Fruit fly (Drosophila melanogaster): Measurements from ENCODE around the gene tx.

tx gene

DNA sequence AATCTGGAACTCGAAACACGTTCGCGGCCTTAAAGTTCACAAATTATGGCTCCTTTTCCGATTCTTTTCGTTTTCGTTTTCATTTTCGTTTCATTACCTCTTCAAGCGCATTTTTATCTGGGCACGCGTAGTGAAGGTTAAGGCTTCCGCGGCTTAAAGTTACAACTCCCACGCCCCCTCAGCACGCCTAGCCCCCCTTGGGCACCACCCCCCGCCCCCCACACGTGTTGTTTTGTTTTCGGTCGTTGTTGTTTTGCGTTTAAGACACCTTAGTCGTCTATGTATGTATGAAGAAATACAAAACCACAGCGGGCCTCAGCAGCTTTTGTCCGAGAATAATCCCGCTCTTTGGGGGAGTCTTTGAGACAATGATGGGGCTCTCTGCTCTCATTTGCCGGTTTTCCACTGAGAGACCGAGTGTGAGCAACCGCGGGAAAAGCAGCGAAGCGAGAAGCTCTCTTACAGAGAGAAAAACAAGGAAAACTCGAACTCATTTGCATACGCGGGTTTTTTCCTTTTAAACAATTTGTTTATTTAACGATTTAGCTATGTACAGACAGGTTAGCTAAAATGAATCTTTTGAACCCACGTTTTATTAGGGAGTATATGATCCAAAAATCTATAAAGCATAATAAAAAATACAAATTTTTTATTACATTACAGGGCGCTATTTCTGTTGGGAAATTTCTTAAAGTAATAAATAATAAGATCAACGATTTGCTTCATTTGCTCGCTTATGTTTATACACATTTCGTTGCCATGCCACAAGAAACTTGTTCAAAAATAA is 21.8 kb downstream of the tx start (continued):
- TF ChIP-seq CG7556 (GFP tag; optimal IDR thresholded peaks at IDR 0.05) (peak; percentile 43), dan (GFP tag; IDR thresholded peaks at IDR 0.05) (no peak), seq (GFP tag; IDR thresholded peaks at IDR 0.05) (no peak), CG11696 (GFP tag; IDR thresholded peaks at IDR 0.05) (no peak), grau (tag; optimal IDR thresholded peaks at IDR 0.05) (no peak), Ptx1 (GFP tag; IDR thresholded peaks at IDR 0.05) (0 out of 2 replicates have a peak, but pooled peaks have one; percentile 24), CG4404 (GFP tag; IDR thresholded peaks at IDR 0.05) (no peak), Awh (GFP tag; IDR thresholded peaks at IDR 0.05) (no peak), ab (GFP tag; optimal IDR thresholded peaks at IDR 0.05) (no peak), Dek (tag; optimal IDR thresholded peaks at IDR 0.05) (no peak), lov (optimal IDR thresholded peaks at IDR 0.05) (no peak), lov (GFP tag; IDR thresholded peaks at IDR 0.05) (no peak), sqz (GFP tag; optimal IDR thresholded peaks at IDR 0.05) (no peak), CG6791 (GFP tag; IDR thresholded peaks at IDR 0.05; ENCODE audit: partially characterized antibody) (no peak), jing (GFP tag; optimal IDR thresholded peaks at IDR 0.05) (no peak), NFAT (GFP tag; IDR thresholded peaks at IDR 0.05) (no peak), grn (GFP tag; optimal IDR thresholded peaks at IDR 0.05) (no peak), CG11398 (GFP tag; optimal IDR thresholded peaks at IDR 0.05) (no peak), ham (GFP tag; IDR thresholded peaks at IDR 0.05) (no peak), dmrt11E (tag; optimal IDR thresholded peaks at IDR 0.05) (no peak), schlank (tag; optimal IDR thresholded peaks at IDR 0.05) (no peak), Ada2b (GFP tag; IDR thresholded peaks at IDR 0.05) (0 out of 2 replicates have a peak, but pooled peaks have one; percentile 15), cato (GFP tag; optimal IDR thresholded peaks at IDR 0.05; ENCODE audit: borderline replicate concordance) (no peak), unc-4 (GFP tag; IDR thresholded peaks at IDR 0.05; ENCODE audit: partially characterized antibody) (0 out of 2 replicates have a peak, but pooled peaks have one; percentile 10), sens (GFP tag) (peak; percentile 10), dati (GFP tag; IDR thresholded peaks at IDR 0.05) (no peak), CG33213 (GFP tag; optimal IDR thresholded peaks at IDR 0.05) (no peak), CG4854 (GFP tag; optimal IDR thresholded peaks at IDR 0.05) (no peak), CG12155 (GFP tag; optimal IDR thresholded peaks at IDR 0.05) (no peak), run (tag; optimal IDR thresholded peaks at IDR 0.05) (no peak), CG30020 (tag; optimal IDR thresholded peaks at IDR 0.05) (no peak), CG16815 (GFP tag; optimal IDR thresholded peaks at IDR 0.05) (no peak), CG11723 (GFP tag; optimal IDR thresholded peaks at IDR 0.05) (no peak), croc (GFP tag; conservative IDR thresholded peaks at IDR 0.05) (no peak), Antp (GFP tag; optimal IDR thresholded peaks at IDR 0.05) (no peak), crp (GFP tag; optimal IDR thresholded peaks at IDR 0.05) (no peak), CG10431 (GFP tag; optimal IDR thresholded peaks at IDR 0.05) (no peak), MESR4 (GFP tag; optimal IDR thresholded peaks at IDR 0.05) (no peak), CG14050 (GFP tag; IDR thresholded peaks at IDR 0.05) (no peak), Fer1 (GFP tag; optimal IDR thresholded peaks at IDR 0.05) (peak; percentile 45), mam (GFP tag; optimal IDR thresholded peaks at IDR 0.05) (no peak), bsh (GFP tag; optimal IDR thresholded peaks at IDR 0.05) (no peak), ci (GFP tag; IDR thresholded peaks at IDR 0.05) (peak; percentile 45; the same call in 1 of the 3 replicates), kah (GFP tag; optimal IDR thresholded peaks at IDR 0.05) (no peak), Taf1 (GFP tag; IDR thresholded peaks at IDR 0.05) (no peak), CG11085 (GFP tag; IDR thresholded peaks at IDR 0.05) (no peak), gce (GFP tag; IDR thresholded peaks at IDR 0.05) (no peak), pzg (GFP tag; optimal IDR thresholded peaks at IDR 0.05) (no peak), CG12071 (GFP tag; optimal IDR thresholded peaks at IDR 0.05) (no peak), fru (optimal IDR thresholded peaks at IDR 0.05) (no peak), vvl (GFP tag; IDR thresholded peaks at IDR 0.05) (peak; percentile 60; the same call in 1 of the 2 replicates)
